Worm (Caenorhabditis elegans): ENCODE results near the gene him-18.

DNA sequence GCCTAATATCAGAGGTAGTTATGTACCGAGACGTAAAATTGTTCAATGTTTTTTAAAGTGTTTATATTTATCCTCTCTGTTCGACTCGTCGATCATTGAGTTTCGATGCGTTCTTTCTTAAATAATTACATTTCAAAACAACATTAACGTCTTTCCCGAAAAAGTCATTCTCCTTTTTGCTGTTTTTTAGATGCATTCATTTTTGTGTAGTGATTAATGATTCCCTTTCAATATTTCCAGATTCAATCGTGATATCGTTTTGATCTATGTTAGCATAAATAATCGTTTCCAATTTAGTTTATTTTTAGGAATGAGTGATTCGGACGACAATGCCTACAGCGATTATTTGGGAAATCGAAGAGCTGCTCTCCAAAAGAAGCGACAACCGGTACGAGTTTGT lies 21.3 kb downstream of the him-18 start, which contains the start of gene T04A8.8:
- no peak for TF ChIP-seq ztf-11 (tag; optimal IDR thresholded peaks at IDR 0.05)
- TF ChIP-seq unc-62 (GFP tag; optimal IDR thresholded peaks at IDR 0.05 in 1 of 2), result no peak
- TF ChIP-seq unc-62 (tag; optimal IDR thresholded peaks at IDR 0.05), result no peak
- TF ChIP-seq zag-1 (tag; optimal IDR thresholded peaks at IDR 0.05), result no peak
- TF ChIP-seq F37D6.2 (tag; optimal IDR thresholded peaks at IDR 0.05), result no peak
- TF ChIP-seq mdl-1 (tag; optimal IDR thresholded peaks at IDR 0.05), result no peak

All from whole organism, L4 larva.